Worm (Caenorhabditis elegans) whole organism, young adult: ENCODE results near the gene egl-26.

ENCODE experiments used
- B0336.3 ChIP-seq: fragments of 200-800 bp; sonication (Bioruptor generic); IDR thresholded peaks from 2 replicates; pipeline ENCODE4 v1.3.6; 2022; ENCODE audit warnings: missing genetic modification characterization, missing compliant biosample characterization
- D2030.7 ChIP-seq: fragments of 200-800 bp; sonication (Bioruptor generic); IDR thresholded peaks from 2 replicates; pipeline ENCODE4 v1.3.6; 2022; ENCODE audit warnings: missing genetic modification reagents, missing genetic modification characterization, missing compliant biosample characterization
- F22D6.2 ChIP-seq: sonication (generic microtip); optimal IDR thresholded peaks from 2 replicates; lab custom pipeline; 2016; ENCODE audit warnings: mild to moderate bottlenecking, missing genetic modification characterization, missing compliant biosample characterization
- F33H1.4 ChIP-seq: fragments of 200-800 bp; sonication (Bioruptor generic); IDR thresholded peaks from 2 replicates; pipeline ENCODE4 v1.3.6; 2022; ENCODE audit warnings: missing genetic modification reagents, missing genetic modification characterization, missing compliant biosample characterization
- F55B11.4 ChIP-seq: sonication (generic microtip); optimal IDR thresholded peaks from 2 replicates; lab custom pipeline; 2016; ENCODE audit warnings: missing compliant biosample characterization, missing genetic modification characterization, borderline replicate concordance; ENCODE audit not compliant: insufficient read depth
- K11D2.4 ChIP-seq: fragments of 200-800 bp; sonication (Bioruptor generic); IDR thresholded peaks from 2 replicates; pipeline ENCODE4 v1.3.6; 2022; ENCODE audit warnings: missing genetic modification reagents, missing genetic modification characterization, missing compliant biosample characterization
- K12H6.12 ChIP-seq: fragments of 200-800 bp; sonication (Bioruptor generic); optimal IDR thresholded peaks from 2 replicates; lab custom pipeline; 2018; ENCODE audit warnings: mild to moderate bottlenecking, missing genetic modification characterization, missing compliant biosample characterization
- T07F8.4 ChIP-seq: sonication (generic microtip); optimal IDR thresholded peaks from 2 replicates; lab custom pipeline; 2016; ENCODE audit warnings: mild to moderate bottlenecking, missing genetic modification characterization, moderate library complexity, missing compliant biosample characterization
- Y53F4B.3 ChIP-seq: fragments of 200-800 bp; sonication (Bioruptor generic); IDR thresholded peaks from 2 replicates; pipeline ENCODE4 v1.3.6; 2022; ENCODE audit warnings: missing genetic modification reagents, missing genetic modification characterization, missing compliant biosample characterization
- Y53G8AR.9 ChIP-seq: fragments of 200-800 bp; sonication (Bioruptor generic); conservative IDR thresholded peaks from 2 replicates; pipeline ENCODE4 v1.3.6; 2022; ENCODE audit warnings: missing genetic modification reagents, missing genetic modification characterization, missing compliant biosample characterization
- atf-7 ChIP-seq: sonication (generic microtip); optimal IDR thresholded peaks from 2 replicates; lab custom pipeline; 2017; ENCODE audit warnings: mild to moderate bottlenecking, missing genetic modification characterization, missing compliant biosample characterization
- attf-5 ChIP-seq: fragments of 200-800 bp; sonication (Bioruptor generic); optimal IDR thresholded peaks from 2 replicates; lab custom pipeline; 2018; ENCODE audit warnings: mild to moderate bottlenecking, missing genetic modification characterization, missing compliant biosample characterization
- ceh-100 ChIP-seq: fragments of 200-800 bp; sonication (Bioruptor generic); IDR thresholded peaks from 2 replicates; pipeline ENCODE4 v1.3.6; 2022; ENCODE audit warnings: missing genetic modification reagents, missing genetic modification characterization, missing compliant biosample characterization
- ceh-27 ChIP-seq: fragments of 200-800 bp; sonication (Bioruptor generic); optimal IDR thresholded peaks from 2 replicates; lab custom pipeline; 2018; ENCODE audit warnings: mild to moderate bottlenecking, missing genetic modification characterization, moderate library complexity, missing compliant biosample characterization
- chd-7 ChIP-seq: sonication (generic microtip); optimal IDR thresholded peaks from 2 replicates; lab custom pipeline; 2016; ENCODE audit warnings: mild to moderate bottlenecking, missing genetic modification characterization, moderate library complexity, missing compliant biosample characterization
- die-1 ChIP-seq: sonication (generic microtip); optimal IDR thresholded peaks from 2 replicates; lab custom pipeline; 2016; ENCODE audit warnings: missing genotype, mild to moderate bottlenecking, missing genetic modification characterization, missing compliant biosample characterization
- dox-1 ChIP-seq: fragments of 200-800 bp; sonication (Bioruptor generic); IDR thresholded peaks from 2 replicates; pipeline ENCODE4 v1.3.6; 2022; ENCODE audit warnings: missing genetic modification reagents, missing genetic modification characterization, missing compliant biosample characterization
- dpff-1 ChIP-seq: sonication (generic microtip); optimal IDR thresholded peaks from 2 replicates; lab custom pipeline; 2017; ENCODE audit warnings: mild to moderate bottlenecking, missing genetic modification characterization, missing compliant biosample characterization
- egrh-3 ChIP-seq: fragments of 200-800 bp; sonication (Bioruptor generic); IDR thresholded peaks from 2 replicates; pipeline ENCODE4 v1.3.6; 2022; ENCODE audit warnings: missing genetic modification reagents, missing genetic modification characterization, missing compliant biosample characterization
- fkh-3 ChIP-seq: sonication (generic microtip); optimal IDR thresholded peaks from 2 replicates; lab custom pipeline; 2016; ENCODE audit warnings: mild to moderate bottlenecking, missing genetic modification characterization, missing compliant biosample characterization
- gei-17 ChIP-seq: fragments of 200-800 bp; sonication (Bioruptor generic); optimal IDR thresholded peaks from 2 replicates; lab custom pipeline; 2018; ENCODE audit warnings: mild to moderate bottlenecking, missing genetic modification characterization, missing compliant biosample characterization
- hlh-26 ChIP-seq: fragments of 200-800 bp; sonication (Bioruptor generic); conservative IDR thresholded peaks from 2 replicates; pipeline ENCODE4 v1.3.6; 2022; ENCODE audit warnings: missing genetic modification reagents, missing genetic modification characterization, missing compliant biosample characterization
- lag-1 ChIP-seq: fragments of 200-800 bp; sonication (Bioruptor generic); IDR thresholded peaks from 2 replicates; pipeline ENCODE4 v1.3.6; 2022; ENCODE audit warnings: missing genetic modification reagents, missing genetic modification characterization, missing compliant biosample characterization
- lin-35 ChIP-seq, 3 experiments: fragments of 150-350 bp in 2 of 3; sonication (generic microtip) in 1 of 3; optimal IDR thresholded peaks; 2 replicates each; lab custom pipeline; 2014 to 2018; ENCODE audit warnings: missing biosample characterization in 3 of 3, missing genetic modification characterization in 3 of 3, missing genetic modification reagents in 3 of 3
- lin-54 ChIP-seq: fragments of 200-800 bp; sonication (Bioruptor generic); optimal IDR thresholded peaks from 2 replicates; lab custom pipeline; 2018; ENCODE audit warnings: mild to moderate bottlenecking, missing genetic modification characterization, missing compliant biosample characterization
- lsy-27 ChIP-seq: sonication (generic microtip); optimal IDR thresholded peaks from 2 replicates; lab custom pipeline; 2017; ENCODE audit warnings: missing genetic modification characterization, mild to moderate bottlenecking, missing compliant biosample characterization, antibody characterized with exemption, missing genotype, borderline replicate concordance; ENCODE audit not compliant: insufficient read depth
- madf-6 ChIP-seq: fragments of 200-800 bp; sonication (Bioruptor generic); IDR thresholded peaks from 2 replicates; pipeline ENCODE4 v1.3.6; 2022; ENCODE audit warnings: missing genetic modification reagents, missing genetic modification characterization, missing compliant biosample characterization
- madf-8 ChIP-seq: fragments of 200-800 bp; sonication (Bioruptor generic); conservative IDR thresholded peaks from 2 replicates; pipeline ENCODE4 v1.3.6; 2022; ENCODE audit warnings: missing genetic modification reagents, missing genetic modification characterization, missing compliant biosample characterization
- mcd-1 ChIP-seq: fragments of 200-800 bp; sonication (Bioruptor generic); IDR thresholded peaks from 2 replicates; pipeline ENCODE4 v1.3.6; 2022; ENCODE audit warnings: missing genetic modification reagents, missing genetic modification characterization, missing compliant biosample characterization
- nfya-2 ChIP-seq: fragments of 200-800 bp; sonication (Bioruptor generic); IDR thresholded peaks from 2 replicates; pipeline ENCODE4 v1.3.6; 2022; ENCODE audit warnings: missing genetic modification reagents, missing genetic modification characterization, missing compliant biosample characterization
- nhr-120 ChIP-seq: fragments of 200-800 bp; sonication (Bioruptor generic); IDR thresholded peaks from 2 replicates; pipeline ENCODE4 v1.3.6; 2022; ENCODE audit warnings: missing genetic modification characterization, missing compliant biosample characterization
- nhr-179 ChIP-seq: sonication (generic microtip); optimal IDR thresholded peaks from 2 replicates; lab custom pipeline; 2016; ENCODE audit warnings: mild to moderate bottlenecking, missing genetic modification characterization, missing compliant biosample characterization
- nhr-27 ChIP-seq: fragments of 200-800 bp; sonication (Bioruptor generic); optimal IDR thresholded peaks from 2 replicates; lab custom pipeline; 2018; ENCODE audit warnings: mild to moderate bottlenecking, missing genetic modification characterization, moderate library complexity, missing compliant biosample characterization
- nhr-80 ChIP-seq: sonication (generic microtip); optimal IDR thresholded peaks from 2 replicates; lab custom pipeline; 2016; ENCODE audit warnings: missing genetic modification characterization, missing compliant biosample characterization
- nhr-90 ChIP-seq: sonication (generic microtip); optimal IDR thresholded peaks from 2 replicates; lab custom pipeline; 2016; ENCODE audit warnings: missing genotype, mild to moderate bottlenecking, missing genetic modification characterization, missing compliant biosample characterization
- rcor-1 ChIP-seq: fragments of 200-800 bp; sonication (Bioruptor generic); IDR thresholded peaks from 2 replicates; pipeline ENCODE4 v1.3.6; 2022; ENCODE audit warnings: missing genetic modification reagents, missing genetic modification characterization, missing compliant biosample characterization
- repo-1 ChIP-seq: sonication (generic microtip); optimal IDR thresholded peaks from 2 replicates; lab custom pipeline; 2017; ENCODE audit warnings: mild to moderate bottlenecking, missing genetic modification characterization, missing compliant biosample characterization
- rpc-1 ChIP-seq, 2 experiments: fragments of 150-350 bp in 1 of 2; sonication (generic microtip) in 1 of 2; optimal IDR thresholded peaks; 2 replicates each; lab custom pipeline; 2014 to 2018; ENCODE audit warnings: missing biosample characterization in 1 of 2, missing genetic modification characterization in 1 of 2, missing genetic modification reagents in 1 of 2, missing genotype in 1 of 2
- sea-2 ChIP-seq: fragments of 200-800 bp; sonication (Bioruptor generic); IDR thresholded peaks from 2 replicates; pipeline ENCODE4 v1.3.6; 2022; ENCODE audit warnings: missing genetic modification characterization, missing compliant biosample characterization
- snpc-3.4 ChIP-seq: sonication (generic microtip); optimal IDR thresholded peaks from 2 replicates; lab custom pipeline; 2017; ENCODE audit warnings: missing genetic modification characterization, mild to moderate bottlenecking, missing compliant biosample characterization, antibody characterized with exemption, moderate library complexity, missing genotype, missing genetic modification reagents
- somi-1 ChIP-seq: fragments of 200-800 bp; sonication (Bioruptor generic); optimal IDR thresholded peaks from 2 replicates; lab custom pipeline; 2018; ENCODE audit warnings: mild to moderate bottlenecking, missing genetic modification characterization, missing compliant biosample characterization
- unc-130 ChIP-seq: sonication (generic microtip); optimal IDR thresholded peaks from 2 replicates; lab custom pipeline; 2016; ENCODE audit warnings: missing genetic modification reagents, missing genetic modification characterization, missing compliant biosample characterization
- unc-62 ChIP-seq: fragments of 150-350 bp; optimal IDR thresholded peaks from 2 replicates; lab custom pipeline; 2014; ENCODE audit warnings: missing biosample characterization, missing genetic modification reagents, missing genetic modification characterization
- zim-3 ChIP-seq: sonication (generic microtip); optimal IDR thresholded peaks from 2 replicates; lab custom pipeline; 2017; ENCODE audit warnings: mild to moderate bottlenecking, missing genetic modification characterization, moderate library complexity, missing compliant biosample characterization
- ztf-18 ChIP-seq: sonication (generic microtip); optimal IDR thresholded peaks from 2 replicates; lab custom pipeline; 2016; ENCODE audit warnings: missing genotype, mild to moderate bottlenecking, missing genetic modification characterization, missing compliant biosample characterization
- ztf-28 ChIP-seq: fragments of 200-800 bp; sonication (Bioruptor generic); IDR thresholded peaks from 2 replicates; pipeline ENCODE4 v1.3.6; 2022; ENCODE audit warnings: missing genetic modification reagents, missing genetic modification characterization, missing compliant biosample characterization

Gene egl-26

DNA sequence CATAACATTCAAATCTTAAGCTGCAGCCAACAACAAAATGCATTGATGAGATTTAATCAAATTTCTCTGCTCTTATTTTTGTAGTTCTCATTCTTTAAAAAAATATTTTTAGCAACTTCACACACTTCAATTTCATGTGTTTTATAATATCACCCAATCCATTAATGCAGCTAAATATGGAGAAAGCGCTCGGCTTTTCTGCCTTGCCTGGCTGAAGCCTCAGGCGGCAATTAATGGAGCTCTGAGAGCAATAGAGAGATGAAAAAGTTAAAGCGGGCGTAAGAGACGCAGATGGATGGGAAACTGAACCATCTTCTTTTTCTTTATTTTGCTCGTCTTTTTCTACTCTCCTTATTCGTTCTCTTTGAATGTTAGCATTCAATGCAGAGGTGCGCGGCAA is 38.2 kb downstream of the egl-26 start (continued):
- TF ChIP-seq F33H1.4: no peak
- no peak for TF ChIP-seq lin-54 (GFP tag; lab: Kevin White, UChicago)

ce11 chrII:108865-109264 is 39.4 kb downstream of the egl-26 start, which contains the start of gene C50D2.2:
TSS of gene C50D2.2 (plus strand) at chrII:109165.
- no peak for TF ChIP-seq die-1 (tag; lab: Kevin White, UChicago)
- no peak for TF ChIP-seq F55B11.4 (tag; lab: Kevin White, UChicago)
- TF ChIP-seq T07F8.4 (tag; lab: Kevin White, UChicago): no peak
- no peak for TF ChIP-seq ceh-100
- no peak for TF ChIP-seq F22D6.2 (tag; lab: Kevin White, UChicago)
- TF ChIP-seq somi-1: no peak
- TF ChIP-seq repo-1 (tag; lab: Kevin White, UChicago): no peak
- no peak for TF ChIP-seq rpc-1 (optimal IDR thresholded peaks at IDR 0.05; lab: Kevin White, UChicago)
- TF ChIP-seq rpc-1 (tag; optimal IDR thresholded peaks at IDR 0.05; lab: Kevin White, UChicago): no peak
- TF ChIP-seq unc-130 (GFP tag; lab: Kevin White, UChicago): no peak
- TF ChIP-seq nhr-120 (GFP tag; lab: Robert Waterston, UW): no peak
- no peak for TF ChIP-seq rcor-1 (GFP tag; lab: Robert Waterston, UW)
- TF ChIP-seq snpc-3.4 (tag; lab: Kevin White, UChicago): no peak
- no peak for TF ChIP-seq nhr-90 (tag; lab: Kevin White, UChicago)
- no peak for TF ChIP-seq lsy-27
- no peak for TF ChIP-seq K11D2.4 (GFP tag; lab: Robert Waterston, UW)
- TF ChIP-seq ztf-28 (GFP tag; lab: Robert Waterston, UW): no peak
- TF ChIP-seq gei-17 (GFP tag; lab: Kevin White, UChicago): no peak
- no peak for TF ChIP-seq F33H1.4
- TF ChIP-seq Y53F4B.3 (GFP tag; lab: Robert Waterston, UW): no peak
- no peak for TF ChIP-seq nhr-80

- no peak for TF ChIP-seq Y53G8AR.9 (GFP tag; lab: Robert Waterston, UW)
- no peak for TF ChIP-seq madf-8 (GFP tag; lab: Robert Waterston, UW)
- no peak for TF ChIP-seq ceh-27 (GFP tag; lab: Kevin White, UChicago)
- TF ChIP-seq sea-2 (GFP tag; lab: Robert Waterston, UW): no peak
- TF ChIP-seq F22D6.2 (tag; lab: Kevin White, UChicago): no peak
- TF ChIP-seq zim-3 (tag; lab: Kevin White, UChicago): no peak
- TF ChIP-seq nhr-179: no peak
- no peak for TF ChIP-seq attf-5 (GFP tag; lab: Kevin White, UChicago)
- no peak for TF ChIP-seq ztf-28 (GFP tag; lab: Robert Waterston, UW)
- TF ChIP-seq dox-1: no peak
- TF ChIP-seq mcd-1: no peak
- TF ChIP-seq T07F8.4 (tag; lab: Kevin White, UChicago): no peak
- no peak for TF ChIP-seq nhr-27 (tag; lab: Kevin White, UChicago)
- no peak for TF ChIP-seq ztf-18 (tag; lab: Kevin White, UChicago)
- TF ChIP-seq madf-6: no peak
- TF ChIP-seq hlh-26 (GFP tag; lab: Robert Waterston, UW): no peak
These were observed 41.8 kb downstream of the egl-26 start, which contains the start of gene C50D2.1 for ce11 chrII:111267-111666. TSS of gene C50D2.1 (plus strand) at chrII:111567.

ce11 chrII:112231-112630 is 42.8 kb downstream of the egl-26 start:
- TF ChIP-seq B0336.3 (no peak), Y53G8AR.9 (GFP tag; lab: Robert Waterston, UW) (no peak), K12H6.12 (tag; lab: Kevin White, UChicago) (no peak), lag-1 (GFP tag; lab: Robert Waterston, UW) (no peak), D2030.7 (GFP tag; lab: Robert Waterston, UW) (no peak), nhr-120 (GFP tag; lab: Robert Waterston, UW) (no peak), egrh-3 (GFP tag; lab: Robert Waterston, UW) (no peak), fkh-3 (tag; lab: Kevin White, UChicago) (no peak), unc-62 (GFP tag; lab: Kevin White, UChicago) (no peak), nfya-2 (GFP tag; lab: Robert Waterston, UW) (no peak), atf-7 (tag; lab: Kevin White, UChicago) (no peak), ztf-28 (GFP tag; lab: Robert Waterston, UW) (no peak), lin-35 (GFP tag; optimal IDR thresholded peaks at IDR 0.05; lab: Kevin White, UChicago) (no peak), chd-7 (no peak), dpff-1 (tag; lab: Kevin White, UChicago) (no peak)
